Worm (Caenorhabditis elegans) whole organism, young adult: ENCODE results near the gene M110.9.
A peak's percentile ranks its signal among the peaks of the same experiment; 100 is the strongest.

ENCODE experiments used
- B0019.2 ChIP-seq: fragments of 200-800 bp; sonication (Bioruptor generic); conservative IDR thresholded peaks from 2 replicates; pipeline ENCODE4 v1.3.6; 2022; ENCODE audit warnings: missing genetic modification reagents, missing genetic modification characterization, missing compliant biosample characterization
- B0336.3 ChIP-seq: fragments of 200-800 bp; sonication (Bioruptor generic); IDR thresholded peaks from 2 replicates; pipeline ENCODE4 v1.3.6; 2022; ENCODE audit warnings: missing genetic modification characterization, missing compliant biosample characterization
- D2030.7 ChIP-seq: fragments of 200-800 bp; sonication (Bioruptor generic); IDR thresholded peaks from 2 replicates; pipeline ENCODE4 v1.3.6; 2022; ENCODE audit warnings: missing genetic modification reagents, missing genetic modification characterization, missing compliant biosample characterization
- F33H1.4 ChIP-seq: fragments of 200-800 bp; sonication (Bioruptor generic); IDR thresholded peaks from 2 replicates; pipeline ENCODE4 v1.3.6; 2022; ENCODE audit warnings: missing genetic modification reagents, missing genetic modification characterization, missing compliant biosample characterization
- F49E8.2 ChIP-seq: sonication (generic microtip); optimal IDR thresholded peaks from 3 replicates; lab custom pipeline; 2017; ENCODE audit warnings: missing genetic modification characterization, mild to moderate bottlenecking, missing compliant biosample characterization, antibody characterized with exemption, moderate library complexity; ENCODE audit not compliant: insufficient read depth
- K12H6.12 ChIP-seq: fragments of 200-800 bp; sonication (Bioruptor generic); optimal IDR thresholded peaks from 2 replicates; lab custom pipeline; 2018; ENCODE audit warnings: mild to moderate bottlenecking, missing genetic modification characterization, missing compliant biosample characterization
- T07F8.4 ChIP-seq: sonication (generic microtip); optimal IDR thresholded peaks from 2 replicates; lab custom pipeline; 2016; ENCODE audit warnings: mild to moderate bottlenecking, missing genetic modification characterization, moderate library complexity, missing compliant biosample characterization
- Y56A3A.18 ChIP-seq: fragments of 200-800 bp; sonication (Bioruptor generic); IDR thresholded peaks from 2 replicates; pipeline ENCODE4 v1.3.6; 2022; ENCODE audit warnings: missing genetic modification reagents, missing genetic modification characterization, missing compliant biosample characterization
- Y67H2A.10 ChIP-seq: fragments of 200-800 bp; sonication (Bioruptor generic); conservative IDR thresholded peaks from 2 replicates; pipeline ENCODE4 v1.3.6; 2022; ENCODE audit warnings: missing genetic modification reagents, missing genetic modification characterization, missing compliant biosample characterization
- Y79H2A.3 ChIP-seq: fragments of 200-800 bp; sonication (Bioruptor generic); conservative IDR thresholded peaks from 2 replicates; pipeline ENCODE4 v1.3.6; 2022; ENCODE audit warnings: missing genetic modification reagents, missing genetic modification characterization, missing compliant biosample characterization
- ceh-100 ChIP-seq: fragments of 200-800 bp; sonication (Bioruptor generic); IDR thresholded peaks from 2 replicates; pipeline ENCODE4 v1.3.6; 2022; ENCODE audit warnings: missing genetic modification reagents, missing genetic modification characterization, missing compliant biosample characterization
- ceh-58 ChIP-seq: fragments of 200-800 bp; sonication (Bioruptor generic); IDR thresholded peaks from 2 replicates; pipeline ENCODE4 v1.3.6; 2022; ENCODE audit warnings: missing genetic modification characterization, missing compliant biosample characterization
- ceh-79 ChIP-seq: sonication (generic microtip); optimal IDR thresholded peaks from 2 replicates; lab custom pipeline; 2017; ENCODE audit warnings: mild to moderate bottlenecking, missing genetic modification characterization, missing compliant biosample characterization
- ceh-91 ChIP-seq: fragments of 200-800 bp; sonication (Bioruptor generic); IDR thresholded peaks from 2 replicates; pipeline ENCODE4 v1.3.6; 2022; ENCODE audit warnings: missing genetic modification reagents, missing genetic modification characterization, missing compliant biosample characterization
- dox-1 ChIP-seq: fragments of 200-800 bp; sonication (Bioruptor generic); IDR thresholded peaks from 2 replicates; pipeline ENCODE4 v1.3.6; 2022; ENCODE audit warnings: missing genetic modification reagents, missing genetic modification characterization, missing compliant biosample characterization
- dpff-1 ChIP-seq: sonication (generic microtip); optimal IDR thresholded peaks from 2 replicates; lab custom pipeline; 2017; ENCODE audit warnings: mild to moderate bottlenecking, missing genetic modification characterization, missing compliant biosample characterization
- dpl-1 ChIP-seq: fragments of 150-350 bp; optimal IDR thresholded peaks from 2 replicates; lab custom pipeline; 2014; ENCODE audit warnings: missing biosample characterization, missing genetic modification reagents, missing genetic modification characterization
- efl-1 ChIP-seq: fragments of 150-350 bp; optimal IDR thresholded peaks from 2 replicates; lab custom pipeline; 2014; ENCODE audit warnings: missing biosample characterization, missing genetic modification reagents, missing genetic modification characterization
- him-1 ChIP-seq: sonication (generic microtip); optimal IDR thresholded peaks from 2 replicates; lab custom pipeline; 2016; ENCODE audit warnings: missing genotype, missing genetic modification reagents, missing genetic modification characterization, missing compliant biosample characterization
- hlh-12 ChIP-seq: sonication (generic microtip); optimal IDR thresholded peaks from 2 replicates; lab custom pipeline; 2016; ENCODE audit warnings: missing genetic modification characterization, missing compliant biosample characterization
- hmg-1.2 ChIP-seq: fragments of 200-800 bp; sonication (Bioruptor generic); IDR thresholded peaks from 2 replicates; pipeline ENCODE4 v1.3.6; 2022; ENCODE audit warnings: missing genetic modification reagents, missing genetic modification characterization, missing compliant biosample characterization
- lag-1 ChIP-seq: fragments of 200-800 bp; sonication (Bioruptor generic); IDR thresholded peaks from 2 replicates; pipeline ENCODE4 v1.3.6; 2022; ENCODE audit warnings: missing genetic modification reagents, missing genetic modification characterization, missing compliant biosample characterization
- lin-54 ChIP-seq: fragments of 200-800 bp; sonication (Bioruptor generic); optimal IDR thresholded peaks from 2 replicates; lab custom pipeline; 2018; ENCODE audit warnings: mild to moderate bottlenecking, missing genetic modification characterization, missing compliant biosample characterization
- lsl-1 ChIP-seq: fragments of 200-800 bp; sonication (Bioruptor generic); optimal IDR thresholded peaks from 2 replicates; lab custom pipeline; 2018; ENCODE audit warnings: mild to moderate bottlenecking, missing genetic modification characterization, moderate library complexity, missing compliant biosample characterization
- madf-3 ChIP-seq: fragments of 200-800 bp; sonication (Bioruptor generic); IDR thresholded peaks from 2 replicates; pipeline ENCODE4 v1.3.6; 2022; ENCODE audit warnings: missing genetic modification reagents, missing genetic modification characterization, missing compliant biosample characterization
- madf-6 ChIP-seq: fragments of 200-800 bp; sonication (Bioruptor generic); IDR thresholded peaks from 2 replicates; pipeline ENCODE4 v1.3.6; 2022; ENCODE audit warnings: missing genetic modification reagents, missing genetic modification characterization, missing compliant biosample characterization
- madf-8 ChIP-seq: fragments of 200-800 bp; sonication (Bioruptor generic); conservative IDR thresholded peaks from 2 replicates; pipeline ENCODE4 v1.3.6; 2022; ENCODE audit warnings: missing genetic modification reagents, missing genetic modification characterization, missing compliant biosample characterization
- mel-28 ChIP-seq: sonication (generic microtip); optimal IDR thresholded peaks from 2 replicates; lab custom pipeline; 2016; ENCODE audit warnings: borderline replicate concordance, mild to moderate bottlenecking, missing genetic modification characterization, missing compliant biosample characterization
- mxl-1 ChIP-seq: sonication (generic microtip); optimal IDR thresholded peaks from 2 replicates; lab custom pipeline; 2016; ENCODE audit warnings: missing genetic modification characterization, missing compliant biosample characterization
- snpc-3.4 ChIP-seq: sonication (generic microtip); optimal IDR thresholded peaks from 2 replicates; lab custom pipeline; 2017; ENCODE audit warnings: missing genetic modification characterization, mild to moderate bottlenecking, missing compliant biosample characterization, antibody characterized with exemption, moderate library complexity, missing genotype, missing genetic modification reagents
- snpc-4 ChIP-seq, 5 experiments: fragments of 150-350 bp in 1 of 5; sonication (generic microtip) in 4 of 5; optimal IDR thresholded peaks; 2 replicates each; lab custom pipeline; 2014 to 2018; ENCODE audit warnings: missing genetic modification characterization in 5 of 5, missing biosample characterization in 3 of 5, antibody characterized with exemption in 2 of 5, mild to moderate bottlenecking in 2 of 5, missing compliant biosample characterization in 2 of 5, missing genotype in 2 of 5, moderate library complexity in 2 of 5, missing genetic modification reagents in 1 of 5
- xnd-1 ChIP-seq: sonication (generic microtip); optimal IDR thresholded peaks from 2 replicates; lab custom pipeline; 2016; ENCODE audit warnings: missing genotype, missing genetic modification reagents, missing genetic modification characterization, missing compliant biosample characterization
- ztf-22 ChIP-seq: fragments of 200-800 bp; sonication (Bioruptor generic); optimal IDR thresholded peaks from 2 replicates; lab custom pipeline; 2018; ENCODE audit warnings: mild to moderate bottlenecking, missing genetic modification characterization, moderate library complexity, missing compliant biosample characterization
- ztf-25 ChIP-seq: fragments of 200-800 bp; sonication (Bioruptor generic); IDR thresholded peaks from 2 replicates; pipeline ENCODE4 v1.3.6; 2022; ENCODE audit warnings: missing genetic modification reagents, missing genetic modification characterization, missing compliant biosample characterization

M110.9 gene

ce11 chrII:8253160-8253793 lies 22.2 kb downstream of the M110.9 start, which contains the start of gene F35C11.5:
Gene F35C11.5, plus strand, starts transcription at chrII:8253743.
- TF ChIP-seq mel-28 (tag; lab: Kevin White, UChicago) (no peak), snpc-3.4 (tag; lab: Kevin White, UChicago) (peak; percentile 29), ceh-91 (GFP tag; lab: Robert Waterston, UW) (peak; percentile 79), ztf-22 (GFP tag; lab: Kevin White, UChicago) (no peak), madf-8 (peak; percentile 75), F33H1.4 (GFP tag; lab: Robert Waterston, UW) (peak; percentile 67), B0019.2 (peak; percentile 45; the same call in 1 of the 2 replicates), lin-54 (GFP tag; lab: Kevin White, UChicago) (peak; percentile 48), dpl-1 (GFP tag; lab: Kevin White, UChicago) (peak; percentile 66), D2030.7 (peak; percentile 39; the same call in 1 of the 2 replicates), snpc-4 (GFP tag; optimal IDR thresholded peaks at IDR 0.05; lab: Kevin White, UChicago) (no peak), snpc-4 (tag; optimal IDR thresholded peaks at IDR 0.05; lab: Kevin White, UChicago) (no peak), madf-6 (GFP tag; lab: Robert Waterston, UW) (peak; percentile 92), lsl-1 (peak; percentile 93), dpff-1 (tag; lab: Kevin White, UChicago) (no peak), him-1 (tag; lab: Kevin White, UChicago) (peak; percentile 13), xnd-1 (tag; lab: Kevin White, UChicago) (peak; percentile 88), efl-1 (GFP tag; lab: Kevin White, UChicago) (peak; percentile 86), dox-1 (GFP tag; lab: Robert Waterston, UW) (peak; percentile 21; the same call in 1 of the 2 replicates)

- TF ChIP-seq hlh-12 = no peak
- TF ChIP-seq mel-28 (tag; lab: Kevin White, UChicago) = no peak
- TF ChIP-seq B0336.3 = no peak
- no peak for TF ChIP-seq B0019.2
Measured at ce11 chrII:8256013-8256412, 24.9 kb downstream of the M110.9 start, which contains the start of gene F35C11.7. Gene F35C11.7, plus strand, starts transcription at chrII:8256313.

- TF ChIP-seq K12H6.12 (tag; lab: Kevin White, UChicago) (no peak), mxl-1 (no peak), Y79H2A.3 (GFP tag; lab: Robert Waterston, UW) (no peak), Y67H2A.10 (GFP tag; lab: Robert Waterston, UW) (no peak), Y56A3A.18 (GFP tag; lab: Robert Waterston, UW) (no peak), ceh-79 (tag; lab: Kevin White, UChicago) (no peak), B0336.3 (no peak), lag-1 (GFP tag; lab: Robert Waterston, UW) (no peak), B0019.2 (no peak), F49E8.2 (tag; lab: Kevin White, UChicago) (no peak), ztf-25 (GFP tag; lab: Robert Waterston, UW) (no peak), hmg-1.2 (GFP tag; lab: Robert Waterston, UW) (no peak), ceh-58 (GFP tag; lab: Robert Waterston, UW) (no peak), T07F8.4 (tag; lab: Kevin White, UChicago) (no peak), ceh-100 (GFP tag; lab: Robert Waterston, UW) (no peak), F33H1.4 (GFP tag; lab: Robert Waterston, UW) (no peak), madf-3 (GFP tag; lab: Robert Waterston, UW) (no peak), madf-6 (GFP tag; lab: Robert Waterston, UW) (no peak)
Measured at ce11 chrII:8259038-8259437, 28.0 kb downstream of the M110.9 start, which contains the start of gene F35C11.6. Gene F35C11.6, minus strand, starts transcription at chrII:8259138.
